Worm (Caenorhabditis elegans) whole organism, early embryonic: ENCODE results near the gene C18D11.3.

Experiments used
- B0310.2 ChIP-seq: sonication (generic microtip); optimal IDR thresholded peaks from 2 replicates; lab custom pipeline; 2016; ENCODE audit warnings: mild to moderate bottlenecking, missing genetic modification characterization, missing compliant biosample characterization
- F13C5.2 ChIP-seq: sonication (generic microtip); optimal IDR thresholded peaks from 2 replicates; lab custom pipeline; 2017; ENCODE audit warnings: mild to moderate bottlenecking, missing genetic modification characterization, inconsistent platforms, missing compliant biosample characterization
- aly-1 ChIP-seq: sonication (generic microtip); optimal IDR thresholded peaks from 2 replicates; lab custom pipeline; 2016; ENCODE audit warnings: missing genetic modification characterization, missing compliant biosample characterization
- ama-1 ChIP-seq: fragments of 150-350 bp; optimal IDR thresholded peaks from 2 replicates; lab custom pipeline; 2014
- ceh-13 ChIP-seq: fragments of 200-800 bp; sonication (Bioruptor generic); optimal IDR thresholded peaks from 2 replicates; lab custom pipeline; 2018; ENCODE audit warnings: mild to moderate bottlenecking, missing genetic modification characterization, missing compliant biosample characterization
- ceh-36 ChIP-seq: sonication (generic microtip); optimal IDR thresholded peaks from 2 replicates; lab custom pipeline; 2016; ENCODE audit warnings: missing genetic modification characterization, inconsistent platforms, missing compliant biosample characterization
- ets-7 ChIP-seq: sonication (generic microtip); optimal IDR thresholded peaks from 2 replicates; lab custom pipeline; 2016; ENCODE audit warnings: missing genotype, missing genetic modification characterization, missing compliant biosample characterization
- flt-1 ChIP-seq: fragments of 200-800 bp; sonication (Bioruptor generic); IDR thresholded peaks from 2 replicates; pipeline ENCODE4 v1.3.6; 2022; ENCODE audit warnings: missing genetic modification characterization, missing compliant biosample characterization
- hmbx-1 ChIP-seq: sonication (generic microtip); optimal IDR thresholded peaks from 2 replicates; lab custom pipeline; 2016; ENCODE audit warnings: mild to moderate bottlenecking, missing genetic modification characterization, missing compliant biosample characterization
- hmg-4 ChIP-seq: fragments of 200-800 bp; sonication (Bioruptor generic); optimal IDR thresholded peaks from 2 replicates; lab custom pipeline; 2018; ENCODE audit warnings: mild to moderate bottlenecking, missing genetic modification characterization, missing compliant biosample characterization
- hnd-1 ChIP-seq: sonication (generic microtip); optimal IDR thresholded peaks from 2 replicates; lab custom pipeline; 2016; ENCODE audit warnings: missing genetic modification characterization, missing compliant biosample characterization
- pes-1 ChIP-seq: fragments of 200-800 bp; sonication (Bioruptor generic); IDR thresholded peaks from 2 replicates; pipeline ENCODE4 v1.3.6; 2022; ENCODE audit warnings: missing genetic modification reagents, missing genetic modification characterization, missing compliant biosample characterization
- scrt-1 ChIP-seq: fragments of 200-800 bp; sonication (Bioruptor generic); IDR thresholded peaks from 2 replicates; pipeline ENCODE4 v1.3.6; 2022; ENCODE audit warnings: missing genetic modification characterization, missing compliant biosample characterization
- sea-1 ChIP-seq: fragments of 200-800 bp; sonication (Bioruptor generic); conservative IDR thresholded peaks from 2 replicates; pipeline ENCODE4 v1.3.6; 2022; ENCODE audit warnings: missing genetic modification characterization, missing compliant biosample characterization
- tbx-11 ChIP-seq: fragments of 200-800 bp; sonication (Bioruptor generic); IDR thresholded peaks from 2 replicates; pipeline ENCODE4 v1.3.6; 2022; ENCODE audit warnings: missing genetic modification characterization, missing compliant biosample characterization
- tbx-37 ChIP-seq: fragments of 200-800 bp; sonication (Bioruptor generic); conservative IDR thresholded peaks from 2 replicates; pipeline ENCODE4 v1.3.6; 2022; ENCODE audit warnings: missing genetic modification reagents, missing genetic modification characterization, missing compliant biosample characterization
- tra-4 ChIP-seq: sonication (generic microtip); optimal IDR thresholded peaks from 2 replicates; lab custom pipeline; 2017; ENCODE audit warnings: missing genetic modification characterization, missing compliant biosample characterization

C18D11.3 gene

DNA sequence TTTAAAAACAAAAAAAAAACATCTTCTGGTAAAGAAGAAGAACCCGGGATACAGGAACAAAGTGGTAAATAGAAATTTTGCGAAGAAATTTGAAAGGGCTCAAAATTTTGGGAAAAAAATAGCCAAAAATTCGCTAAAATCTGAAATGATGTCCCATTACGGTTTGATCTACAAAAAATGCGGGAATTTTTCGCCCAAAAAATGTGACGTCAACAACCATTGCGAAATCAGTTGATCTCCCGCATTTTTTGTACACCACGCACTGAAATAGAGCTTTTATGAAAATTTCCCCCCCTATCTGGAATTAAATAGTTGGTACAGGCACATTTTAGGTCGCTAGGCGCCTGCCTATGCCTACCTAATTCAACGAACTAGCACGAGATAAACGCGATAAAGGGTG is 26.3 kb downstream of the C18D11.3 start:
- TF ChIP-seq tbx-11 = no peak
- no peak for TF ChIP-seq sea-1 (GFP tag; lab: Robert Waterston, UW)

DNA sequence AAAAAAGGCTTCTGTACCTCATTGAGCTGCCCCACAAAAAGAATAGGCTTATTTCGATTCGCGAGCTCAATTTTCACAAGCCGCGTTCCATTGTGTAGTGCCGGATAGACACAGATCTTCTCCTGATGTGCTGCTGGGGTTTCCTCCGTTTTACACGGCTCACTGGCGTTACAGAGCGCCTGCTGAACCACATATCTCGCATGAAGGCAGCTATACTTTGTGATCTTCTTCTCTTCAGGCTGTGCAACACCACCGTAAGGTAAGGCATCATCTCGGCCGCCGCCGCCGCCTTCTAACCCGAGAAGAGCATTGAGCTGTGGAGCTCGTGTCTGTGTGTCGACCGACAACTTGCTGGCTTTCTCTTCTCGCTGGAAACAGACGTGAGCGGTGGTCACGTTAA is 30.3 kb downstream of the C18D11.3 start:
- TF ChIP-seq flt-1 (GFP tag; lab: Robert Waterston, UW) = no peak
- no peak for TF ChIP-seq tbx-37 (GFP tag; lab: Robert Waterston, UW)
- TF ChIP-seq ama-1 (lab: Kevin White, UChicago) = no peak
- no peak for TF ChIP-seq tbx-11
- no peak for TF ChIP-seq F13C5.2 (tag; lab: Kevin White, UChicago)
- TF ChIP-seq ets-7 (tag; lab: Kevin White, UChicago) = no peak
- TF ChIP-seq hmbx-1 = no peak
- no peak for TF ChIP-seq aly-1
- TF ChIP-seq B0310.2 (tag; lab: Kevin White, UChicago) = no peak
- no peak for TF ChIP-seq ceh-13 (GFP tag; lab: Kevin White, UChicago)

DNA sequence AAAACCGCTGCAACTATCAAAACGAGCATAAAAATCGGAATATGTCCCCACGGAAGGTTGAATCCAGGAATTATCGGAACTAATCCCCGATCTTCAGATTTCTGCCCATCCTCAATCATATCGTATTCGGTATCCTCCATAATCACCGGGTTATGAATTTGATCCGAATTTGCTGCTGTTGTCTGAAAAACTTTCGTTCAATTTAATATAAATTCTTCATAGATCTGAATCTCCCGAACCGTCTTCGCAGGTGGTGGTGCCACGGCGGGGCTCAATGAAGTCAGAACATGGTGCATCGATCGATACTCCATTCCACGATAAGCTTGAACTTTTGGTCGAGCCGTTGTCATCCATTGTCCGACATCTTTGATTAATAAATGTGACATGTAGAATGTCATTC is 33.6 kb downstream of the C18D11.3 start:
- no peak for TF ChIP-seq tra-4 (tag; lab: Kevin White, UChicago)
- no peak for TF ChIP-seq B0310.2 (tag; lab: Kevin White, UChicago)
- no peak for TF ChIP-seq tbx-37 (GFP tag; lab: Robert Waterston, UW)
- no peak for TF ChIP-seq tbx-11
- no peak for TF ChIP-seq scrt-1 (GFP tag; lab: Robert Waterston, UW)
- no peak for TF ChIP-seq hnd-1 (tag; lab: Kevin White, UChicago)
- no peak for TF ChIP-seq ceh-13 (GFP tag; lab: Kevin White, UChicago)
- TF ChIP-seq hmg-4 (GFP tag; lab: Kevin White, UChicago) = no peak
- no peak for TF ChIP-seq pes-1
- TF ChIP-seq ets-7 (tag; lab: Kevin White, UChicago) = no peak
- no peak for TF ChIP-seq hmbx-1
- TF ChIP-seq ceh-36 = no peak
- TF ChIP-seq sea-1 (GFP tag; lab: Robert Waterston, UW) = no peak
- no peak for TF ChIP-seq ama-1 (lab: Kevin White, UChicago)

DNA sequence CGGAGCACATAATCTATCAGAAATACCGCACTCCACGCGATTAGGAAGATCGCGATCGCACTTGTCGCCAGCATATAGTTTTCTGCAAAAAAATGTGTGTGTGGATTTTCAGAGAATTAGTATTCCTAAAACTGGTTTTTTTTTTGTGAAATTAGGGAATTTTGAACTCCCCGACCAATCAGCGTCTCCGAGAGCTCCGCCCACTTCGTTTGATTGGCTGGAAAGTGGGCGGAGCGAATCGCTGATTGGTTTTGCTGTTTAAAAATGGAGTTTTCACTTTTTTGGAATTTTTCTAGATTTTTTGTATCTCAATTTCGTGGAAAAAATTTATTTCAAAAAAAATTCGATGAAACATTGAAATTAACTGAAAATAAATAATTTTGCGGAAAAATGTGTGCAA is 37.9 kb downstream of the C18D11.3 start:
- TF ChIP-seq F13C5.2 (tag; lab: Kevin White, UChicago) = no peak

DNA sequence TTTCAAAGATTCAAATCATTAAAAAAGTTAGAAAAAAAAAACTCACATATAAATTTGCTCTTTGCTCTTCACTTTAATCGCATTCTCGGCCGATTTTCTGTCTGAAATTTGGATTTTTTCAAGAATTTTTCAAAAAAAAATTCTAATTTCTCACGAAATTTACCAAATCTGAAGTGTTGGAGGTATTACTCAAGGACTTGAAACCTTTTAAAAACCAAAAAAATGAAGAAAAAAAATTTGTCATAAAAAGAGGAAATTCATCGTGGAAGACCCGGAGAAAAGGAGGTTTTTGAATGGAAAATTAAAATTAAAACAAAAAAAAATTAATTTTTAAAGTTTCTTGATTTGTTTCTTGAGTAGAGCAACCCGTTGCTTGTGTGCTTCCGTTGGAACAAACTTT is 38.9 kb downstream of the C18D11.3 start, which contains the start of gene Y56A3A.2:
Gene Y56A3A.2, minus strand, starts transcription at position 101 of the 400 bp plus-strand sequence.
- no peak for TF ChIP-seq ets-7 (tag; lab: Kevin White, UChicago)
- no peak for TF ChIP-seq flt-1 (GFP tag; lab: Robert Waterston, UW)
- TF ChIP-seq hmbx-1 = no peak
- TF ChIP-seq ceh-36 = no peak
- TF ChIP-seq ceh-13 (GFP tag; lab: Kevin White, UChicago) = no peak
- no peak for TF ChIP-seq hnd-1 (tag; lab: Kevin White, UChicago)
- no peak for TF ChIP-seq ama-1 (lab: Kevin White, UChicago)
- TF ChIP-seq scrt-1 (GFP tag; lab: Robert Waterston, UW) = no peak

DNA sequence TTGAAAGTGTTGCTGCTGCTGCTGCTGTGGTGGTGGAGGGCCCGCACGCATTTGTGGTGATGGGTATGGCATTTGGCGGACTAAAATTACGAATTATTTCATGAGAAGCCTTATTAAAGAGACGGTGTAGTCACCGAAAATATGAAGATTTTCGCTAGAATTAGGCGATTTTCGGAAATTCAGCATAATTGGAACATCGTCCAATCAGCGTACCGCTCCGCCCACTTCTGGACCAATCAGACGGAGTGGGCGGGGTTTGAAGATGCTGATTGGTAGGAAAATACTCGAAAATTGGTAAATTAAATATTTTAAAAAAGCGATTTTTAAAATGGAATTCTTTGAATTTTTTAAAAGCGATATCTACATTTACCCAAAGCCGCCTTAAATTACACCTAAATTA is 42.9 kb downstream of the C18D11.3 start:
- TF ChIP-seq hnd-1 (tag; lab: Kevin White, UChicago) (no peak), tra-4 (tag; lab: Kevin White, UChicago) (no peak), F13C5.2 (tag; lab: Kevin White, UChicago) (no peak), hmg-4 (GFP tag; lab: Kevin White, UChicago) (no peak), aly-1 (no peak), scrt-1 (GFP tag; lab: Robert Waterston, UW) (no peak), ama-1 (lab: Kevin White, UChicago) (no peak), pes-1 (no peak), B0310.2 (tag; lab: Kevin White, UChicago) (no peak), tbx-11 (no peak), ceh-36 (no peak), tbx-37 (GFP tag; lab: Robert Waterston, UW) (no peak), flt-1 (GFP tag; lab: Robert Waterston, UW) (no peak), hmbx-1 (no peak), ets-7 (tag; lab: Kevin White, UChicago) (no peak)

DNA sequence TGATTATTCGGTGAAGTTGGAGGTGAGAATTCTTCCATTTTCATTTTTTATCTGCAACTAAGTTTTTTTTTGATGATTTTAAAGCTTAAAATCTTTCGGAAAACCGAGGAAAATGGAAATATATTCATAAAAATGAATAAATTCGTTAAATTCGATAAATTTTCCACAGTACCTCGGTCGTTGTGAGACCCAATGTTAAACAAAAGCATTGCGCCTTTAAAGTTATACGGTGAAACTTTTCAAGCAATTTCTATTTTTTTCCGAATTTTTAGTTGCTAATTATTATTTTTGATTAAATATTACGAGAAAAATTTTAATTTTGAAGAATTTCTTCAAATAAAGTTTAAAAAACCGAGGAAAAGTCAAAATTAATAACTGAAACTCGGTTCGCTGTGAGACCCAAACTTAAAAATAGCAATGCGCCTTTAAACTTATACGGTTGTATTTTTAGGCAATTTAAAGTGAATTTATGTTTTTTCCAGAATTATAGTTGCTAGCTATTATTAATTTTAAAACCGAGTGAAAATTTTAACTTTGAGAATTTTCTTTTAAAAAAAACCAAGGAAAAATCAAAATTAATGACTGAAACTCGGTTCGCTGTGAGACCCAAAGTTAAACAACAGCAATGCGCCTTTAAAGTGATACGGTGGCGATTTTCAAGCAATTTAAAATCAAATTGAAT is 46.1 kb downstream of the C18D11.3 start, which contains the start of gene taf-12:
Gene taf-12, minus strand, starts transcription at position 51 of the 682 bp plus-strand sequence.
- TF ChIP-seq hmbx-1 (no peak), ceh-13 (GFP tag; lab: Kevin White, UChicago) (no peak), hmg-4 (GFP tag; lab: Kevin White, UChicago) (no peak), flt-1 (GFP tag; lab: Robert Waterston, UW) (no peak), sea-1 (GFP tag; lab: Robert Waterston, UW) (no peak), ceh-36 (no peak), tbx-11 (no peak), scrt-1 (GFP tag; lab: Robert Waterston, UW) (no peak), hnd-1 (tag; lab: Kevin White, UChicago) (no peak), B0310.2 (tag; lab: Kevin White, UChicago) (no peak), aly-1 (no peak), ets-7 (tag; lab: Kevin White, UChicago) (no peak), pes-1 (no peak), tra-4 (tag; lab: Kevin White, UChicago) (no peak), ama-1 (lab: Kevin White, UChicago) (no peak), F13C5.2 (tag; lab: Kevin White, UChicago) (no peak), tbx-37 (GFP tag; lab: Robert Waterston, UW) (no peak)

DNA sequence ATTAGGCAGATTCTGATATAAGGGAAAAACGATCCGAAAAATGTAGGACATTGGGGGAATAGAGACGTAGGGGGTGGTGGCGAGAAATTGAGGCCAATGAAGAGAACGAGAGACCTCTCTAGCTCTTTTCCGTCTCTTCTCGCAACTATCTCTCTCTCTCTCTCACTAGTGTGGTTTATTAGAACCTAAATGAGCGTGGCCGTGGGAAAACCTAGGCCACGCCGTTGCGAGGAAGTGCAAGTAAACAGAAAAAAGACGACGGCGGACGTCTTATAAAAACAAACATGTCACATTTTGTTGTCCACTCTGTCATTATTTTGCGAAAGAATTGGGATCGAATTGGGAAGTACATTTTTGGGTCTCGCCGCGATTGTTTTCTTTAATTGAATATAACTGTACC is 46.8 kb downstream of the C18D11.3 start:
- no peak for TF ChIP-seq sea-1 (GFP tag; lab: Robert Waterston, UW)
- TF ChIP-seq hmg-4 (GFP tag; lab: Kevin White, UChicago) = peak; percentile 72
- no peak for TF ChIP-seq flt-1 (GFP tag; lab: Robert Waterston, UW)
- peak; percentile 43; the same call in 1 of the 2 replicates for TF ChIP-seq pes-1
- no peak for TF ChIP-seq hnd-1 (tag; lab: Kevin White, UChicago)
- TF ChIP-seq tbx-11 = no peak
- TF ChIP-seq B0310.2 (tag; lab: Kevin White, UChicago) = no peak
- TF ChIP-seq scrt-1 (GFP tag; lab: Robert Waterston, UW) = no peak
- TF ChIP-seq tbx-37 (GFP tag; lab: Robert Waterston, UW) = peak; percentile 51
- TF ChIP-seq ceh-36 = no peak
- TF ChIP-seq F13C5.2 (tag; lab: Kevin White, UChicago) = peak; percentile 55
- no peak for TF ChIP-seq tra-4 (tag; lab: Kevin White, UChicago)
- TF ChIP-seq ets-7 (tag; lab: Kevin White, UChicago) = no peak
- no peak for TF ChIP-seq aly-1
- no peak for TF ChIP-seq ama-1 (lab: Kevin White, UChicago)
- no peak for TF ChIP-seq ceh-13 (GFP tag; lab: Kevin White, UChicago)
- TF ChIP-seq hmbx-1 = no peak
